Fruit fly (Drosophila melanogaster): ENCODE measurements around the gene CG6168.

The CG6168 gene

DNA sequence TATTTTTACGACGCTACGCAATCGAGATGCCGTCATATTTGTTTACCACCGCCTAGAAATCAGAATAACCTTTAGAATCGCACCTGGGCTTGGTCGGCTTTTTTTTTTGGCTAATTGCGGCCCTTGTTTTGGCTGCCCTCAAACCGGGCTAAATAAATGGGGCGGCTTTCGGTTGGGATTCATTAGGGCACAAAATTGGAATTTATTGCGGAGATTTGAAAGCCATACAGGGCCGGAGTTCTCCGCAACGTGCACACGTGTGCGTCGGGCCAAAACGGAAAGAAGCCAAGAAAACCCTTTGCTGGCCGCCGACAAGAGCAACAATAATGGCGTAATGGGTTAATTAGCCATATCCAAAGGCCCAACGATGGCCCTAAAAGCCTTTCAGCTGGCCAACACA lies 16.2 kb downstream of the CG6168 start:
- TF ChIP-seq OdsH (GFP tag; optimal IDR thresholded peaks at IDR 0.05) (no peak), CG6808 (GFP tag; optimal IDR thresholded peaks at IDR 0.05) (no peak), dsx (GFP tag; optimal IDR thresholded peaks at IDR 0.05; ENCODE audit: poor library complexity, severe bottlenecking) (no peak), CG11762 (GFP tag; optimal IDR thresholded peaks at IDR 0.05; ENCODE audit: insufficient read depth) (no peak), CG9139 (GFP tag; optimal IDR thresholded peaks at IDR 0.05) (no peak), esn (GFP tag; optimal IDR thresholded peaks at IDR 0.05) (no peak), CG6854 (GFP tag; optimal IDR thresholded peaks at IDR 0.05) (no peak), svp (GFP tag) (no peak), CG11902 (GFP tag; optimal IDR thresholded peaks at IDR 0.05) (no peak), Sox14 (GFP tag; optimal IDR thresholded peaks at IDR 0.05) (no peak), CG3032 (tag; optimal IDR thresholded peaks at IDR 0.05) (no peak), net (GFP tag; optimal IDR thresholded peaks at IDR 0.05) (no peak), CG11294 (GFP tag; IDR thresholded peaks at IDR 0.05) (no peak), eg (GFP tag; IDR thresholded peaks at IDR 0.05) (no peak), Hr4 (GFP tag; optimal IDR thresholded peaks at IDR 0.05) (no peak), Gug (GFP tag; IDR thresholded peaks at IDR 0.05) (no peak)

DNA sequence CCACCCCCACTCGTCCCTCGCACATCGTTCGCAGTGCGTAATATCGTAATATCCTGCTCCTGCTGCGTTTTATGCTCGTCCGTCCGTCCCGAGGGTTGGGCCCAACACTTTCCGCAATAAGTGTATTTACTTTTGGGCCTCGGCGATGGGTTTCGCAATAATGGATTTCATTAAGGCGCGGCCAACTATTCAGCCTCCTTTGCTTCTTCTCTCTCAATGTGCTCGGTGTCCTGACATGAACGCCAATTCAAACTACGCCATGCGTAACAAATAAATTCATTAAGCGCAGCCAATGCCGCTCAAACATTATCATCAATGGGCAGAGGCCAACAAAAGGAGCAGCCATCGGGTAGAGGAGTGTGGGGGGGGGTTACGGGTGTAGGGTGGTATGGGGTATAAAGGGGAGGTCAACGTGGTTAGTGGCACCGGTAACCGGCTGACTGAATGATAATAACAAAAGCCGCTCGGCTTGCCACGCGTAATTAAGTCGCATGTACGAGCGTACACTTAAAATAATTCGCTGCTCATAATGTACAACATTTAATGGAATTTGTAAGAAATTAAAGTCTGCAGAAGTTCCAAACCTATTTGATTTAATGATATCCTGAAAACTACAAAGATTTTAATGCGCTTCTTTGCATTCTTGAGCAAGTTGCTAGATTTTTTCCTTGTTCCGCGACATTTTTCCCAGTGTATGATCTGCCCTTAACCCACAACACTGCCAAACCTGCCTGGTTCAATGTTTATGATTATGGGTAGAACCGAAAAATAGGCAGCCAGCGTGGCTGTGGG lies 17.9 kb downstream of the CG6168 start:
- peak; percentile 21 for TF ChIP-seq Smox (GFP tag; optimal IDR thresholded peaks at IDR 0.05)
- TF ChIP-seq Eip93F (GFP tag; optimal IDR thresholded peaks at IDR 0.05), result no peak
- peak; percentile 18 for TF ChIP-seq achi (GFP tag; optimal IDR thresholded peaks at IDR 0.05)
- TF ChIP-seq CG31627 (GFP tag; optimal IDR thresholded peaks at IDR 0.05), result peak; percentile 36
- no peak for TF ChIP-seq OdsH (GFP tag; optimal IDR thresholded peaks at IDR 0.05)
- no peak for TF ChIP-seq CG3032 (tag; optimal IDR thresholded peaks at IDR 0.05)
- no peak for TF ChIP-seq CG11902 (GFP tag; optimal IDR thresholded peaks at IDR 0.05)
- no peak for TF ChIP-seq CG15336 (GFP tag; IDR thresholded peaks at IDR 0.05)
- TF ChIP-seq ss (GFP tag; optimal IDR thresholded peaks at IDR 0.05), result no peak
- no peak for TF ChIP-seq Hr38 (GFP tag; optimal IDR thresholded peaks at IDR 0.05)
- TF ChIP-seq CG4318 (GFP tag; optimal IDR thresholded peaks at IDR 0.05), result no peak
- no peak for TF ChIP-seq CG9139 (GFP tag; optimal IDR thresholded peaks at IDR 0.05)
- TF ChIP-seq spab (GFP tag; optimal IDR thresholded peaks at IDR 0.05), result no peak
- TF ChIP-seq Sox14 (GFP tag; optimal IDR thresholded peaks at IDR 0.05), result no peak
- TF ChIP-seq CG11294 (GFP tag; IDR thresholded peaks at IDR 0.05), result no peak
- TF ChIP-seq svp (GFP tag), result no peak
- no peak for TF ChIP-seq lz (GFP tag; optimal IDR thresholded peaks at IDR 0.05)
- no peak for TF ChIP-seq Lpt (GFP tag; optimal IDR thresholded peaks at IDR 0.05)
- peak; percentile 8 for TF ChIP-seq Ets21C (GFP tag; optimal IDR thresholded peaks at IDR 0.05)
- peak; percentile 0 for TF ChIP-seq CG8632 (GFP tag; optimal IDR thresholded peaks at IDR 0.05)
- TF ChIP-seq Ets96B (tag; optimal IDR thresholded peaks at IDR 0.05), result no peak
- no peak for TF ChIP-seq Gug (GFP tag; IDR thresholded peaks at IDR 0.05)
- TF ChIP-seq CG10669 (GFP tag; optimal IDR thresholded peaks at IDR 0.05), result peak; percentile 20
- TF ChIP-seq pdm3 (GFP tag; optimal IDR thresholded peaks at IDR 0.05), result peak; percentile 24
- TF ChIP-seq fd85E (GFP tag; optimal IDR thresholded peaks at IDR 0.05), result no peak
- no peak for TF ChIP-seq CG8119 (GFP tag; IDR thresholded peaks at IDR 0.05)
- TF ChIP-seq CG6163 (GFP tag; IDR thresholded peaks at IDR 0.05), result no peak
- TF ChIP-seq CG6854 (GFP tag; optimal IDR thresholded peaks at IDR 0.05), result peak; percentile 30
- TF ChIP-seq CG8319 (GFP tag; optimal IDR thresholded peaks at IDR 0.05), result no peak
- no peak for TF ChIP-seq vri (GFP tag; optimal IDR thresholded peaks at IDR 0.05)
- TF ChIP-seq CG10631 (GFP tag; optimal IDR thresholded peaks at IDR 0.05), result no peak
- no peak for TF ChIP-seq fd59A (GFP tag; optimal IDR thresholded peaks at IDR 0.05)
- peak; percentile 27 for TF ChIP-seq topi (GFP tag; optimal IDR thresholded peaks at IDR 0.05)
- no peak for TF ChIP-seq eg (GFP tag; IDR thresholded peaks at IDR 0.05)
- TF ChIP-seq CG16779 (tag; optimal IDR thresholded peaks at IDR 0.05), result no peak
- peak; percentile 12 for TF ChIP-seq CG6808 (GFP tag; optimal IDR thresholded peaks at IDR 0.05)
- no peak for TF ChIP-seq net (GFP tag; optimal IDR thresholded peaks at IDR 0.05)
- TF ChIP-seq CG32006 (GFP tag; optimal IDR thresholded peaks at IDR 0.05), result peak; percentile 22
- TF ChIP-seq salr (GFP tag; optimal IDR thresholded peaks at IDR 0.05), result no peak
- TF ChIP-seq dac (GFP tag; optimal IDR thresholded peaks at IDR 0.05), result no peak
- TF ChIP-seq CG34406 (GFP tag; optimal IDR thresholded peaks at IDR 0.05), result peak; percentile 27
- peak; percentile 26 for TF ChIP-seq CG3919 (GFP tag; optimal IDR thresholded peaks at IDR 0.05)
- no peak for TF ChIP-seq Hr4 (GFP tag; optimal IDR thresholded peaks at IDR 0.05)
- no peak for TF ChIP-seq CG6792 (GFP tag; optimal IDR thresholded peaks at IDR 0.05)
